Worm (Caenorhabditis elegans) whole organism, L1 larva: Measurements from ENCODE around the gene catp-7.

Source experiments
- C04F5.9 ChIP-seq: sonication (generic microtip); optimal IDR thresholded peaks from 2 replicates; lab custom pipeline; 2016; ENCODE audit warnings: missing genetic modification characterization, missing compliant biosample characterization
- C16A3.4 ChIP-seq: fragments of 150-350 bp; optimal IDR thresholded peaks from 2 replicates; lab custom pipeline; 2014; ENCODE audit warnings: missing biosample characterization, missing genetic modification characterization
- C34B4.2 ChIP-seq: sonication (generic microtip); optimal IDR thresholded peaks from 2 replicates; lab custom pipeline; 2017; ENCODE audit warnings: mild to moderate bottlenecking, missing genetic modification characterization, missing compliant biosample characterization
- F16B12.6 ChIP-seq: fragments of 150-350 bp; optimal IDR thresholded peaks from 2 replicates; lab custom pipeline; 2014; ENCODE audit warnings: missing biosample characterization, missing genetic modification characterization
- Y116A8C.19 ChIP-seq: sonication (generic microtip); optimal IDR thresholded peaks from 2 replicates; lab custom pipeline; 2016; ENCODE audit warnings: missing compliant biosample characterization, missing genetic modification characterization, borderline replicate concordance
- alr-1 ChIP-seq: fragments of 200-800 bp; sonication (Bioruptor generic); optimal IDR thresholded peaks from 2 replicates; lab custom pipeline; 2018; ENCODE audit warnings: borderline replicate concordance, mild to moderate bottlenecking, missing genetic modification characterization, missing compliant biosample characterization
- aly-2 ChIP-seq: fragments of 150-350 bp; optimal IDR thresholded peaks from 2 replicates; lab custom pipeline; 2014; ENCODE audit warnings: missing biosample characterization, missing genetic modification characterization
- blmp-1 ChIP-seq: fragments of 150-350 bp; optimal IDR thresholded peaks from 2 replicates; lab custom pipeline; 2014; ENCODE audit warnings: missing biosample characterization, missing genetic modification characterization
- ceh-63 ChIP-seq: fragments of 200-800 bp; sonication (Bioruptor generic); optimal IDR thresholded peaks from 2 replicates; lab custom pipeline; 2018; ENCODE audit warnings: mild to moderate bottlenecking, missing genetic modification characterization, missing compliant biosample characterization
- ceh-8 ChIP-seq: fragments of 200-800 bp; sonication (Bioruptor generic); optimal IDR thresholded peaks from 2 replicates; lab custom pipeline; 2018; ENCODE audit warnings: mild to moderate bottlenecking, missing genetic modification characterization, moderate library complexity, missing compliant biosample characterization
- ceh-82 ChIP-seq, 3 experiments: fragments of 150-350 bp in 1 of 3; sonication (generic microtip) in 2 of 3; optimal IDR thresholded peaks; 2 replicates each; lab custom pipeline; 2014 to 2017; ENCODE audit warnings: missing biosample characterization in 3 of 3, missing genetic modification characterization in 3 of 3
- ceh-90 ChIP-seq: sonication (generic microtip); optimal IDR thresholded peaks from 2 replicates; lab custom pipeline; 2016; ENCODE audit warnings: missing genetic modification characterization, missing compliant biosample characterization
- dsc-1 ChIP-seq: sonication (generic microtip); optimal IDR thresholded peaks from 2 replicates; lab custom pipeline; 2016; ENCODE audit warnings: mild to moderate bottlenecking, missing genetic modification characterization, missing compliant biosample characterization
- efl-1 ChIP-seq, 4 experiments: fragments of 150-350 bp; optimal IDR thresholded peaks in 3 of 4; peaks in 1 of 4; 1 replicate in 1 of 4; 2 replicates in 3 of 4; lab custom pipeline; 2014; ENCODE audit warnings: missing biosample characterization in 2 of 4, missing genetic modification characterization in 2 of 4, missing genetic modification reagents in 2 of 4
- efl-3 ChIP-seq: fragments of 200-800 bp; sonication (Bioruptor generic); optimal IDR thresholded peaks from 2 replicates; lab custom pipeline; 2018; ENCODE audit warnings: mild to moderate bottlenecking, missing genetic modification characterization, missing compliant biosample characterization
- egl-27 ChIP-seq, 2 experiments: fragments of 150-350 bp in 1 of 2; sonication (generic microtip); optimal IDR thresholded peaks; 3 replicates each; lab custom pipeline; 2017 to 2018; ENCODE audit warnings: missing biosample characterization in 2 of 2, missing genetic modification characterization in 2 of 2, missing genetic modification reagents in 2 of 2
- elt-2 ChIP-seq: sonication (generic microtip); optimal IDR thresholded peaks from 2 replicates; lab custom pipeline; 2016; ENCODE audit warnings: missing genetic modification characterization, mild to moderate bottlenecking, inconsistent platforms, missing compliant biosample characterization, missing genetic modification reagents
- elt-3 ChIP-seq, 6 experiments: fragments of 150-350 bp in 1 of 6; sonication (generic microtip); optimal IDR thresholded peaks; 2 replicates each; lab custom pipeline; 2017 to 2018; ENCODE audit warnings: missing biosample characterization in 6 of 6, missing genetic modification characterization in 6 of 6, inconsistent platforms in 1 of 6
- ets-5 ChIP-seq: fragments of 200-800 bp; sonication (Bioruptor generic); IDR thresholded peaks from 2 replicates; pipeline ENCODE4 v1.3.6; 2022; ENCODE audit warnings: missing genetic modification characterization, missing compliant biosample characterization
- fkh-4 ChIP-seq: sonication (generic microtip); optimal IDR thresholded peaks from 2 replicates; lab custom pipeline; 2016; ENCODE audit warnings: missing compliant biosample characterization, missing genetic modification characterization, borderline replicate concordance
- fkh-8 ChIP-seq: sonication (generic microtip); optimal IDR thresholded peaks from 2 replicates; lab custom pipeline; 2016; ENCODE audit warnings: mild to moderate bottlenecking, missing genetic modification characterization, missing compliant biosample characterization
- grh-1 ChIP-seq: fragments of 200-800 bp; sonication (Bioruptor generic); IDR thresholded peaks from 2 replicates; pipeline ENCODE4 v1.3.6; 2022; ENCODE audit warnings: missing genetic modification reagents, missing genetic modification characterization, missing compliant biosample characterization
- hlh-17 ChIP-seq: fragments of 200-800 bp; sonication (Bioruptor generic); optimal IDR thresholded peaks from 2 replicates; lab custom pipeline; 2018; ENCODE audit warnings: missing genetic modification characterization, mild to moderate bottlenecking, missing compliant biosample characterization, moderate library complexity, borderline replicate concordance
- hlh-4 ChIP-seq: sonication (generic microtip); optimal IDR thresholded peaks from 2 replicates; lab custom pipeline; 2016; ENCODE audit warnings: mild to moderate bottlenecking, missing genetic modification characterization, missing compliant biosample characterization
- hpl-2 ChIP-seq: fragments of 150-350 bp; optimal IDR thresholded peaks from 2 replicates; lab custom pipeline; 2014; ENCODE audit warnings: missing biosample characterization, missing genetic modification reagents, missing genetic modification characterization
- jun-1 ChIP-seq: fragments of 150-350 bp; optimal IDR thresholded peaks from 2 replicates; lab custom pipeline; 2014; ENCODE audit warnings: missing biosample characterization, missing genetic modification reagents, missing genetic modification characterization
- lin-13 ChIP-seq: fragments of 150-350 bp; optimal IDR thresholded peaks from 2 replicates; lab custom pipeline; 2014; ENCODE audit warnings: missing biosample characterization, missing genetic modification reagents, missing genetic modification characterization
- lin-14 ChIP-seq: fragments of 200-800 bp; sonication (Bioruptor generic); optimal IDR thresholded peaks from 2 replicates; lab custom pipeline; 2018; ENCODE audit warnings: mild to moderate bottlenecking, missing genetic modification characterization, moderate library complexity, missing compliant biosample characterization
- lir-3 ChIP-seq: sonication (generic microtip); optimal IDR thresholded peaks from 2 replicates; lab custom pipeline; 2016; ENCODE audit warnings: mild to moderate bottlenecking, missing genetic modification characterization, moderate library complexity, missing compliant biosample characterization; ENCODE audit not compliant: poor library complexity
- mab-9 ChIP-seq: fragments of 200-800 bp; sonication (Bioruptor generic); IDR thresholded peaks from 2 replicates; pipeline ENCODE4 v1.3.6; 2022; ENCODE audit warnings: missing genetic modification reagents, missing genetic modification characterization, missing compliant biosample characterization
- mdl-1 ChIP-seq, 2 experiments: fragments of 150-350 bp; optimal IDR thresholded peaks; 2 replicates each; lab custom pipeline; 2014 to 2017; ENCODE audit warnings: missing biosample characterization in 2 of 2, missing genetic modification characterization in 2 of 2, inconsistent platforms in 1 of 2
- mep-1 ChIP-seq: fragments of 150-350 bp; optimal IDR thresholded peaks from 2 replicates; lab custom pipeline; 2014; ENCODE audit warnings: missing biosample characterization, missing genetic modification characterization
- nhr-11 ChIP-seq: fragments of 150-350 bp; optimal IDR thresholded peaks from 2 replicates; lab custom pipeline; 2014; ENCODE audit warnings: missing biosample characterization, missing genetic modification characterization
- nhr-19 ChIP-seq: fragments of 200-800 bp; sonication (Bioruptor generic); conservative IDR thresholded peaks from 2 replicates; pipeline ENCODE4 v1.3.6; 2022; ENCODE audit warnings: missing genetic modification characterization, missing compliant biosample characterization
- nhr-20 ChIP-seq: sonication (generic microtip); optimal IDR thresholded peaks from 2 replicates; lab custom pipeline; 2016; ENCODE audit warnings: mild to moderate bottlenecking, missing genetic modification characterization, missing compliant biosample characterization
- nhr-47 ChIP-seq: sonication (generic microtip); optimal IDR thresholded peaks from 2 replicates; lab custom pipeline; 2016; ENCODE audit warnings: mild to moderate bottlenecking, missing genetic modification characterization, moderate library complexity, missing compliant biosample characterization
- nhr-71 ChIP-seq: sonication (generic microtip); optimal IDR thresholded peaks from 2 replicates; lab custom pipeline; 2016; ENCODE audit warnings: mild to moderate bottlenecking, missing genetic modification characterization, moderate library complexity, missing compliant biosample characterization
- nhr-76 ChIP-seq: sonication (generic microtip); optimal IDR thresholded peaks from 2 replicates; lab custom pipeline; 2017; ENCODE audit warnings: missing biosample characterization, missing genetic modification characterization
- nhr-77 ChIP-seq: fragments of 150-350 bp; optimal IDR thresholded peaks from 2 replicates; lab custom pipeline; 2014; ENCODE audit warnings: missing biosample characterization, missing genetic modification characterization
- nhr-84 ChIP-seq: sonication (generic microtip); optimal IDR thresholded peaks from 2 replicates; lab custom pipeline; 2017; ENCODE audit warnings: missing biosample characterization, missing genetic modification characterization
- pag-3 ChIP-seq: sonication (generic microtip); optimal IDR thresholded peaks from 2 replicates; lab custom pipeline; 2017; ENCODE audit warnings: missing genetic modification characterization, mild to moderate bottlenecking, missing compliant biosample characterization, antibody characterized with exemption, borderline replicate concordance; ENCODE audit not compliant: insufficient read depth
- skn-1 ChIP-seq: fragments of 150-350 bp; optimal IDR thresholded peaks from 2 replicates; lab custom pipeline; 2014; ENCODE audit warnings: missing biosample characterization, missing genetic modification characterization
- snu-23 ChIP-seq: sonication (generic microtip); optimal IDR thresholded peaks from 2 replicates; lab custom pipeline; 2016; ENCODE audit warnings: missing genetic modification characterization, missing compliant biosample characterization
- sox-4 ChIP-seq: sonication (generic microtip); optimal IDR thresholded peaks from 2 replicates; lab custom pipeline; 2016; ENCODE audit warnings: missing genetic modification characterization, missing compliant biosample characterization
- sup-37 ChIP-seq: fragments of 200-800 bp; sonication (Bioruptor generic); optimal IDR thresholded peaks from 2 replicates; lab custom pipeline; 2018; ENCODE audit warnings: mild to moderate bottlenecking, missing genetic modification characterization, missing compliant biosample characterization
- swsn-7 ChIP-seq: sonication (generic microtip); optimal IDR thresholded peaks from 2 replicates; lab custom pipeline; 2016; ENCODE audit warnings: missing genetic modification characterization, missing compliant biosample characterization
- unc-62 ChIP-seq: fragments of 150-350 bp; optimal IDR thresholded peaks from 2 replicates; lab custom pipeline; 2014; ENCODE audit warnings: missing biosample characterization, missing genetic modification reagents, missing genetic modification characterization
- unc-86 ChIP-seq: sonication (generic microtip); optimal IDR thresholded peaks from 2 replicates; lab custom pipeline; 2016; ENCODE audit warnings: missing genetic modification characterization, missing compliant biosample characterization
- vab-15 ChIP-seq: sonication (generic microtip); optimal IDR thresholded peaks from 2 replicates; lab custom pipeline; 2017; ENCODE audit warnings: missing genotype, mild to moderate bottlenecking, missing genetic modification characterization, missing compliant biosample characterization
- xbp-1 ChIP-seq: sonication (generic microtip); optimal IDR thresholded peaks from 2 replicates; lab custom pipeline; 2016; ENCODE audit warnings: missing genetic modification characterization, missing compliant biosample characterization
- zag-1 ChIP-seq: fragments of 150-350 bp; optimal IDR thresholded peaks from 2 replicates; lab custom pipeline; 2014; ENCODE audit warnings: missing biosample characterization, missing genetic modification characterization
- zip-4 ChIP-seq: fragments of 200-800 bp; sonication (Bioruptor generic); optimal IDR thresholded peaks from 2 replicates; lab custom pipeline; 2018; ENCODE audit warnings: mild to moderate bottlenecking, missing genetic modification characterization, moderate library complexity, missing compliant biosample characterization

catp-7 gene

ce11 chrIV:8587057-8587456, 1.3 kb downstream of the catp-7 start (continued):
- TF ChIP-seq ceh-63 (GFP tag; lab: Kevin White, UChicago) (no peak), lir-3 (no peak), nhr-84 (tag; lab: Kevin White, UChicago) (no peak), nhr-11 (tag; lab: Kevin White, UChicago) (no peak), lin-13 (GFP tag; lab: Kevin White, UChicago) (peak; percentile 44), aly-2 (tag; lab: Kevin White, UChicago) (no peak), Y116A8C.19 (tag; lab: Kevin White, UChicago) (no peak), efl-1 (optimal IDR thresholded peaks at IDR 0.05; lab: Kevin White, UChicago) (peak; percentile 55 to 59), efl-1 (GFP tag; optimal IDR thresholded peaks at IDR 0.05 in 1 of 2; lab: Kevin White, UChicago) (peak in 1 of 2 experiments; percentile 31), ceh-90 (no peak), hpl-2 (no peak), blmp-1 (tag; lab: Kevin White, UChicago) (peak; percentile 34), ets-5 (no peak), snu-23 (peak; percentile 58), elt-2 (tag; lab: Kevin White, UChicago) (no peak), egl-27 (tag; optimal IDR thresholded peaks at IDR 0.05; lab: Kevin White, UChicago) (peak in 1 of 2 experiments; percentile 70), elt-3 (tag; optimal IDR thresholded peaks at IDR 0.05; lab: Kevin White, UChicago) (no peak), C16A3.4 (tag; lab: Kevin White, UChicago) (no peak), nhr-77 (tag; lab: Kevin White, UChicago) (peak; percentile 39), pag-3 (tag; lab: Kevin White, UChicago) (no peak), C34B4.2 (tag; lab: Kevin White, UChicago) (no peak), unc-62 (no peak), nhr-71 (tag; lab: Kevin White, UChicago) (peak; percentile 72), grh-1 (GFP tag; lab: Robert Waterston, UW) (no peak), C04F5.9 (tag; lab: Kevin White, UChicago) (no peak), xbp-1 (tag; lab: Kevin White, UChicago) (peak; percentile 38), mab-9 (GFP tag; lab: Robert Waterston, UW) (no peak), zip-4 (no peak), dsc-1 (tag; lab: Kevin White, UChicago) (no peak), unc-86 (tag; lab: Kevin White, UChicago) (peak; percentile 66), skn-1 (tag; lab: Kevin White, UChicago) (no peak), sup-37 (GFP tag; lab: Kevin White, UChicago) (no peak), hlh-4 (tag; lab: Kevin White, UChicago) (no peak), nhr-47 (tag; lab: Kevin White, UChicago) (peak; percentile 14), ceh-82 (tag; optimal IDR thresholded peaks at IDR 0.05; lab: Kevin White, UChicago) (peak in 2 of 3 experiments; percentile 42 to 50), hlh-17 (GFP tag; lab: Kevin White, UChicago) (no peak), efl-3 (GFP tag; lab: Kevin White, UChicago) (no peak), nhr-20 (tag; lab: Kevin White, UChicago) (peak; percentile 37), ceh-8 (GFP tag; lab: Kevin White, UChicago) (peak; percentile 9), zag-1 (tag; lab: Kevin White, UChicago) (no peak), lin-14 (GFP tag; lab: Kevin White, UChicago) (peak; percentile 89), sox-4 (tag; lab: Kevin White, UChicago) (no peak), vab-15 (tag; lab: Kevin White, UChicago) (no peak), fkh-8 (tag; lab: Kevin White, UChicago) (no peak), nhr-19 (peak; percentile 47), fkh-4 (no peak), swsn-7 (tag; lab: Kevin White, UChicago) (peak; percentile 38), mdl-1 (tag; optimal IDR thresholded peaks at IDR 0.05; lab: Kevin White, UChicago) (no peak), alr-1 (tag; lab: Kevin White, UChicago) (no peak), mep-1 (tag; lab: Kevin White, UChicago) (peak; percentile 5), F16B12.6 (no peak), nhr-76 (no peak), jun-1 (peak; percentile 24)
